Fruit fly (Drosophila melanogaster): Measurements from ENCODE around the gene CG17230.

Gene CG17230

dm6 chr3R:11437528-11437927 is at the start of gene CG17230:
TSS of gene CG17230 (plus strand) at chr3R:11437785.
- no peak for TF ChIP-seq CG17801 (GFP tag; optimal IDR thresholded peaks at IDR 0.05; ENCODE audit: partially characterized antibody)

DNA sequence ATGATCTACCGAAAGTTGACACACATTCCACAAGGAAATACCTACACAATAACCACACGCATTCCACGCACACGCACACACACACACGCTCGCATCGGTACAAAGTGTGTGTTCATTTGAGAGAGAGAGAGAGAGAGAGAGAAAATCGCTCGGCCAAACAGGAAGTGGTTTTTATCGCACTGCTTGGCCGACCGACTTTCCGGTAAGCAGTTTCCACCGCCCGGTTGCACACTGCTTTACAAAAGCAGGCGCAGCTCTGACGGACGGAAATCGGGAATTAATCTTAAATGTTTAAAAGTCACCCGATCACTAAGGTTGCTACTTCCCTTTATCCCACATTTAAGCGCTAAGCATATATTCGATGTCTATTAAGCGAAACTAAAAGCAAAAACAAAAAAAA is 44.8 kb upstream of the CG17230 start:
- TF ChIP-seq CG17801 (GFP tag; optimal IDR thresholded peaks at IDR 0.05; ENCODE audit: partially characterized antibody) = no peak

DNA sequence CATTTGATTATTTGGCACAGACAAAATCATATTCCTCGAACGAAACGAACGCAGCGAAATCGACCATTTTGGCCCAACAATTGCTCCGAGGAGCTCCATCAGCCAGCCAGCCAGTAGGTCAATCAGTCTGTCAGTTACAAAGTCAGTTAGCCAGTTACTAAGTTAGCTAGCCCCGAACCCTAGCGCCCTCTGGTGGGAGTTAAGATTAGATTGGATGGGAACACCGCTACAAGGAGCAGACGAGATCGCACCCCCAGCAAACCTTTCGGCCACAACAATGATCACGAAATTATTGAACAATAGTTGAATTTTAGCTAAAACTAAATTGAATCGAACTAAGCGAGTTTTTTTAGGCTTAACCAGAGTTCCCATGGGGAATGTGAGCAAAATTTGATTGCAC is 43.7 kb upstream of the CG17230 start:
- no peak for TF ChIP-seq CG17801 (GFP tag; optimal IDR thresholded peaks at IDR 0.05; ENCODE audit: partially characterized antibody)

DNA sequence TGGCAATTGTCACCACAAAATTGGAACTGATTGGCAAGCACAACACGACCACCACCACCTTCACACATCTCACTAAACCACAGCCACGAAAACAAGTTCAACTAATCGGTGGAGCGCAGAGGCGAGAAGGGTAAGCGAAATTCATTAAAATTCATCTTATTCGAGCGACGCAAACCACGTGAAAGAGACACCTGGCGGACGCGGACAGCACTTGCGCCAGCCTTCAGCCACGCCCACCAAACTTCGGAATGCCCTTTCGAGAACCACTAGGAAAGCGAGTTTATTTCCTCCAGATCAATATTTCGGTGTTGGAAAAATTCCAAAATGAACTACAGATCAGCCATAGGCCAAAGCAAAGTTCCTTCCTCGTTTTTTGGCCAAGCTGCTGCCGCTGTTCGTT is 42.0 kb upstream of the CG17230 start:
- TF ChIP-seq CG17801 (GFP tag; optimal IDR thresholded peaks at IDR 0.05; ENCODE audit: partially characterized antibody) = no peak

dm6 chr3R:11402894-11403293 is 34.7 kb upstream of the CG17230 start:
- no peak for TF ChIP-seq CG17801 (GFP tag; optimal IDR thresholded peaks at IDR 0.05; ENCODE audit: partially characterized antibody)

DNA sequence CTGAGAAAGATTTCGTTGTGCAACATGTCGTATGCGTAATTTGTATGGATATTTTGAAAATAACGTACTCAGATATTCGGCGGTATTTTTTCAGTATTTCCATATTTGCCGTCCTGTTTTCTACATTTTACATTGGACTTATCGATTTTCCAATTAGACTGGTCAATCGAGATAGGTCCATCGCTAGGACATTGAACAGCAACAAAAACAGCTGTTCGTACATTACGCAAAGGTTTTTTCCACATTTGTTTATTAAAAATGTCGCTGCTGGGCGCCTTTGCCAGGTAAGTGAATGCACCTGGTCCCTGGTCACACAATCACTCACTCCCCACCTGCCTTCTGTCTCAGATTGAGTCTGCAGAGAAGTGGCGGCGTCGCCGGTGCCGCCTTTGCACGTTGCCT is 29.9 kb upstream of the CG17230 start, which contains the start of gene mRpL40:
Gene mRpL40 (plus strand): TSS at position 186 of the 402 bp plus-strand sequence.
- no peak for TF ChIP-seq CG17801 (GFP tag; optimal IDR thresholded peaks at IDR 0.05; ENCODE audit: partially characterized antibody)

dm6 chr3R:11409667-11410137 is 27.9 kb upstream of the CG17230 start, which contains the start of the genes mgr and Irbp:
TSS of gene mgr (minus strand) at chr3R:11409875.
TSS of gene Irbp (plus strand) at chr3R:11410047.
- TF ChIP-seq CG17801 (GFP tag; optimal IDR thresholded peaks at IDR 0.05; ENCODE audit: partially characterized antibody) = peak; percentile 97

DNA sequence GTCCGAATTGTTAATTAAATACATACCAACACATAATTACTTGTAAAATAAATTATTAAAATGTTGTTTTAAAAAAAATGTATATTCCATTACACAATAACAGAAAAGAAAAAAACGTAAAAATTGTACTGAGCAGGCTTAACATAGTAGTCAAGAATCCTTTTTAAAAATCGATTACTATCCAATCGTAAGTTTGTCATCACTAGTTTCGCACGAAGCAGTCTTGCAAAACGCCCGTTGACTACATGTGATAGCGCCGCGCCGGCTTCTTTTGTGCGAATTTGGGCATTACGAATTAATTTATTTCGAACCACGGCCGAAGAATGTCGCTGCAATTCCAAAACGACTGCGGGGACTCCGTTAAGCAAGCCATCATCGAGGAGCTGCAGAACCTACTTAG is 25.2 kb upstream of the CG17230 start, which contains the start of gene Ipo9:
Gene Ipo9 (plus strand): TSS at position 152 of the 400 bp plus-strand sequence.
- no peak for TF ChIP-seq CG17801 (GFP tag; optimal IDR thresholded peaks at IDR 0.05; ENCODE audit: partially characterized antibody)

- TF ChIP-seq CG17801 (GFP tag; optimal IDR thresholded peaks at IDR 0.05; ENCODE audit: partially characterized antibody) = no peak
These were observed 19.0 kb upstream of the CG17230 start, which contains the start of the genes bumpel and CG45676 for dm6 chr3R:11418568-11418967. TSS of gene bumpel (minus strand) at chr3R:11418668. TSS of gene CG45676 (plus strand) at chr3R:11418885.

- TF ChIP-seq CG17801 (GFP tag; optimal IDR thresholded peaks at IDR 0.05; ENCODE audit: partially characterized antibody) = peak; percentile 83
These were observed 15.9 kb upstream of the CG17230 start, which contains the start of the genes ninaG and Sptz for dm6 chr3R:11421643-11422122. TSS of gene ninaG (minus strand) at chr3R:11421693. TSS of gene Sptz (plus strand) at chr3R:11422092.

DNA sequence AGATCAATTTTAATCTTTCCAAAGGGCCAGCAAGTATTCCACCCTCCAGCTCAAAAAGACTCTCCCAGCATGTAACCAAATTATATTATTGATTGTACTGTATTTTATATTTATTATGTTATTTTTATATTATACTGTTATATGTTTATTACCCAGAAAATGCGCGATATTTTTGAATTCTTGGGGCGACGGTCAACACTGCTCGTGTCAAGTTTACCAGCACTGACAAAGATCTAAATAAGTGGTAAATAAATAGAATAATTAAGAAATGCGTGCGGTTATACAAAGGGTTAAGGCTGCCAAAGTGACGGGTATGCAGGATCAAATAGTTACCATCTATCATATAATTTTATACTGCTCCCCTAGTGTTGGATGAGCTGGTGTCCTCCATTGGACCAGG is 7.8 kb upstream of the CG17230 start, which contains the start of gene Dtd:
Gene Dtd (plus strand): TSS at position 248 of the 400 bp plus-strand sequence.
- no peak for TF ChIP-seq CG17801 (GFP tag; optimal IDR thresholded peaks at IDR 0.05; ENCODE audit: partially characterized antibody)

DNA sequence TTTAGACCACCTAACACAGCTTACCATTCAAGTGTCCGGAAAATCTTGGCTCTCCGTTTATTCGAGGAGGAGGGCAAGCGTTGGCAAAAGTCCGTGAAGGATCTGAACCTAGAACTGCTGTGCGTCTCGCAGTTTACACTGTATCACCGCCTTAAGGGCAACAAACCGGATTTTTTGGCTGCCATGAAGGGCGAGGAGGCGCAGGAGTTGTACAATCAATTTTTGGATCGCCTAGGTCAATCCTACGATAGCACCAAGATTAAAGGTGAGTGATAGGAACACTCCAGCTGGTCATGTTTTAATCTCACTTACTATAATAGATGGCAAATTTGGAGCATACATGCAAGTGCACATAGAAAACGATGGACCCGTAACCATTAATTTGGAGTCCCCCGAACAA is 7.3 kb upstream of the CG17230 start:
- TF ChIP-seq CG17801 (GFP tag; optimal IDR thresholded peaks at IDR 0.05; ENCODE audit: partially characterized antibody) = no peak

- peak; percentile 4 for TF ChIP-seq CG17801 (GFP tag; optimal IDR thresholded peaks at IDR 0.05; ENCODE audit: partially characterized antibody)
These were observed 6.1 kb upstream of the CG17230 start, which contains the start of the genes RpL24-like and CG5276 for dm6 chr3R:11431395-11431977. TSS of gene RpL24-like (minus strand) at chr3R:11431582. TSS of gene CG5276 (plus strand) at chr3R:11431738.

DNA sequence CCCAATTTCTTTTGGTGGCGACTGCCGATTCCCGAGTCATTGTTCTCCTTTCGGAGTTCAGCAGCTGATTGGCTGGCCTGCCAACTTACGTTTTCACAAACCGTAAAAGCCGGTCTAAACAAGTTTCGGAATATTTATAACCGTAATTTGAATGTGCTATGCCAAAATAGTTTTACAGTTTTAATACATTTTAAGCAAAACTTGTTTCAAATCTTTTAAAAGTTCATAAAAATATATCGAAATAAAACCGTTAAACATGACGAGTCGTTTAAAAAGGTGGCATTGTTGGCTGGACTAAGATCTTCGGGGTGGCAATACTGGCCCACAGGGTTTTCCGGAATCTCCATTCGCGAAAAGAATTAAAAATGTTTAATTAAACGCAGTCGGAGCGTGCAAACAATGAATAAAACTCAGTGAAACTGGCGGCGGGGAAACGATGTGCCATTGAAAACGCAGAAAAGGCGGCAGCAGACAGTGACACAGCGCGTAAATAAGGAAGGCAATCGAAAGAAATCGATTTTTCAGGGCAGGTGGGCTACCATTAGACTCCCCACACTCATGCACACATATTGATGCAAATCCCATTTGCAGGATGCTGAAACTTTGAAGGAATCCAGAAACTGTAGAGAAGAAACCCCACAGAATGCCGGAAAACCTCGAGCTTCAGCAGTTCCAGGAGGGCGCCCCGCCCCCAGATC is 1.9 kb upstream of the CG17230 start, which contains the start of the genes Exd2 and CG5281:
Gene Exd2 (minus strand): TSS at position 167 of the 698 bp plus-strand sequence.
Gene CG5281 (plus strand): TSS at position 314 of the 698 bp plus-strand sequence.
- peak; percentile 21 for TF ChIP-seq CG17801 (GFP tag; optimal IDR thresholded peaks at IDR 0.05; ENCODE audit: partially characterized antibody)

DNA sequence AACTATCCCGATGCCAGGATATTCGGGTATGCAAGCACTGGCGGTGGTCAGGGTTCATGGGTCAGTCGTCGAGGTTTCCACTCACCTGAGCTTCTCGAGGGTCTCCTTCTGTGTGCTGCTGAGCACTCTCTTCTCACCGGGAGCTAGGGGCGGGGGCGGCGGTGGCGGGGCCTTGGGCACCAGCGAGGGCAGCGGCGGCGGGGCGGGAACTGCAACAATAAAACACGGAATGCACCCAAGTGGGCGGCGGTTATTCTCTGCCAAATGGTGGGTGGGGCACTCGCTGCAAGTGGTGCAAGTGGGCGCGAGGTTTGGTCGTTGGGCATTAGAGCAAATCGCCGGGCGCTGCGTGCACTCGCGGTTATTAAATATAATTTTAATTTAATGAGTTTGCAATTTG is 3.5 kb downstream of the CG17230 start:
- no peak for TF ChIP-seq CG17801 (GFP tag; optimal IDR thresholded peaks at IDR 0.05; ENCODE audit: partially characterized antibody)
